Worm (Caenorhabditis elegans): ENCODE data around the gene C45B2.6.

ce11 chrX:6015096-6015495 is 37.6 kb upstream of the C45B2.6 start, which contains the start of gene C09B8.8:
- TF ChIP-seq zag-1 (tag; optimal IDR thresholded peaks at IDR 0.05): no peak
- TF ChIP-seq ztf-4 (tag; optimal IDR thresholded peaks at IDR 0.05): no peak
- no peak for TF ChIP-seq ztf-11 (tag; optimal IDR thresholded peaks at IDR 0.05)
- no peak for TF ChIP-seq snpc-4 (tag; optimal IDR thresholded peaks at IDR 0.05)
- TF ChIP-seq lin-13 (GFP tag; optimal IDR thresholded peaks at IDR 0.05): no peak
- TF ChIP-seq fos-1 (tag; optimal IDR thresholded peaks at IDR 0.05): no peak
- no peak for TF ChIP-seq F13H6.1 (tag; optimal IDR thresholded peaks at IDR 0.05)
- no peak for TF ChIP-seq nhr-77 (tag; optimal IDR thresholded peaks at IDR 0.05)
- no peak for TF ChIP-seq ceh-16 (tag; optimal IDR thresholded peaks at IDR 0.05)
- TF ChIP-seq lsy-2 (tag; optimal IDR thresholded peaks at IDR 0.05): no peak
- TF ChIP-seq nhr-25 (tag; optimal IDR thresholded peaks at IDR 0.05): peak; percentile 35
- TF ChIP-seq blmp-1 (tag; optimal IDR thresholded peaks at IDR 0.05; ENCODE audit: insufficient read depth): no peak
- no peak for TF ChIP-seq unc-62 (GFP tag; optimal IDR thresholded peaks at IDR 0.05)

All from whole organism, L2 larva.